Worm (Caenorhabditis elegans) whole organism, midembryonic: Measurements from ENCODE around the gene F54C4.4.

Source experiments
- T22C8.4 ChIP-seq: fragments of 200-800 bp; sonication (Bioruptor generic); IDR thresholded peaks from 2 replicates; pipeline ENCODE4 v1.3.6; 2022; ENCODE audit warnings: missing genetic modification characterization, missing compliant biosample characterization
- cog-1 ChIP-seq: sonication (generic microtip); optimal IDR thresholded peaks from 2 replicates; lab custom pipeline; 2016; ENCODE audit warnings: missing genetic modification characterization, missing compliant biosample characterization
- flt-1 ChIP-seq: fragments of 200-800 bp; sonication (Bioruptor generic); IDR thresholded peaks from 2 replicates; pipeline ENCODE4 v1.3.6; 2022; ENCODE audit warnings: missing genetic modification characterization, missing compliant biosample characterization
- klf-2 ChIP-seq: fragments of 200-800 bp; sonication (Bioruptor generic); conservative IDR thresholded peaks from 2 replicates; pipeline ENCODE4 v1.3.6; 2022; ENCODE audit warnings: missing genetic modification reagents, missing genetic modification characterization, missing compliant biosample characterization
- med-1 ChIP-seq: sonication (generic microtip); optimal IDR thresholded peaks from 2 replicates; lab custom pipeline; 2017; ENCODE audit warnings: missing genetic modification characterization, mild to moderate bottlenecking, missing compliant biosample characterization, antibody characterized with exemption, missing genetic modification reagents; ENCODE audit not compliant: insufficient read depth
- ref-1 ChIP-seq: fragments of 200-800 bp; sonication (Bioruptor generic); conservative IDR thresholded peaks from 2 replicates; pipeline ENCODE4 v1.3.6; 2022; ENCODE audit warnings: missing genetic modification reagents, missing genetic modification characterization, missing compliant biosample characterization
- ztf-23 ChIP-seq: fragments of 200-800 bp; sonication (Bioruptor generic); IDR thresholded peaks from 2 replicates; pipeline ENCODE4 v1.3.6; 2022; ENCODE audit warnings: missing genetic modification reagents, missing genetic modification characterization, missing compliant biosample characterization

ce11 chrIII:51622-52021 is 35.6 kb downstream of the F54C4.4 start:
- TF ChIP-seq flt-1 (GFP tag; lab: Robert Waterston, UW) (no peak), T22C8.4 (GFP tag; lab: Robert Waterston, UW) (no peak), med-1 (no peak), ztf-23 (no peak), klf-2 (GFP tag; lab: Robert Waterston, UW) (no peak), ref-1 (GFP tag; lab: Robert Waterston, UW) (no peak), cog-1 (no peak)
